Fruit fly (Drosophila melanogaster): ENCODE data around the gene CG17593.

DNA sequence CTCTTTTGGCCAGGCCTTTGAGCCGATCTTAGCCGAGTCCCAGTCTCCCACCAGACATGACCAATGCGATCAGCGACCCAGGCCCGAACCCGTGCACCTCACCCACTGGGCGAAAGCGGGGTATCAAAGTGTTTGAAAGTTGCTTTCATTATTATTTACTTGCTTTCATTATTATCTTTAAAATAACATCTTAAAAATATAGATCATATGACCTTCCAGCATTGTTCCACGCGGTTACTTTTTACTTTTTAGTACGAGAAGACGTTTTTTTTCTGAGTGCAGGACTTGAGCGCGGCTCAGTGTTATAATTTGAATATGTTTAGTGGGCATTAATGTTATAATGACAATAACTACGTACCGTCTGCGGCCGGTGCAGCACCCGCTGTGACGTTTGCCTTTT, 28.4 kb downstream of the CG17593 start:
- TF ChIP-seq psq (optimal IDR thresholded peaks at IDR 0.05) (no peak), EcR (GFP tag; optimal IDR thresholded peaks at IDR 0.05) (no peak)
